Fruit fly (Drosophila melanogaster) Kc167 (cell line): ENCODE measurements around the gene Hexo2.

Experiments
- Myc ChIP-seq: fragments of >200 bp; optimal IDR thresholded peaks from 2 replicates; lab custom pipeline; 2017; ENCODE audit warnings: missing external identifiers
- Sin3A ChIP-seq: fragments of >200 bp; optimal IDR thresholded peaks from 2 replicates; lab custom pipeline; 2018; ENCODE audit warnings: missing external identifiers
- h ChIP-seq: fragments of >200 bp; optimal IDR thresholded peaks from 3 replicates; lab custom pipeline; 2018; ENCODE audit warnings: missing external identifiers
- insv ChIP-seq: fragments of >200 bp; optimal IDR thresholded peaks from 3 replicates; lab custom pipeline; 2018; ENCODE audit warnings: missing external identifiers
- psq ChIP-seq: fragments of >200 bp; optimal IDR thresholded peaks from 2 replicates; lab custom pipeline; 2017; ENCODE audit warnings: missing external identifiers
- ttk ChIP-seq: sonication (Bioruptor generic); optimal IDR thresholded peaks from 2 replicates; lab custom pipeline; 2017; ENCODE audit warnings: missing external identifiers

The Hexo2 gene

dm6 chrX:8714064-8715046 is 4.9 kb downstream of the Hexo2 start, which contains the start of the genes CG2004 and CG1785:
CG2004 (minus strand) TSS chrX:8714924.
CG1785 (plus strand) TSS chrX:8714936.
- no peak for TF ChIP-seq insv (lab: Kevin White, UChicago)
- no peak for TF ChIP-seq Sin3A (lab: Kevin White, UChicago)
- TF ChIP-seq psq (lab: Kevin White, UChicago), result no peak
- TF ChIP-seq Myc (lab: Kevin White, UChicago), result no peak
- no peak for TF ChIP-seq h (lab: Kevin White, UChicago)
- no peak for TF ChIP-seq ttk (lab: Kevin White, UChicago)

- TF ChIP-seq Sin3A (lab: Kevin White, UChicago) (no peak), insv (lab: Kevin White, UChicago) (no peak), Myc (lab: Kevin White, UChicago) (no peak), ttk (lab: Kevin White, UChicago) (no peak), h (lab: Kevin White, UChicago) (no peak), psq (lab: Kevin White, UChicago) (no peak)
Measured at dm6 chrX:8720213-8720612, 10.8 kb downstream of the Hexo2 start, which contains the start of gene CG1789. CG1789 (plus strand) TSS chrX:8720520.

dm6 chrX:8721501-8721900 is 12.0 kb downstream of the Hexo2 start:
- TF ChIP-seq Sin3A (lab: Kevin White, UChicago), result no peak
- no peak for TF ChIP-seq Myc (lab: Kevin White, UChicago)

- TF ChIP-seq insv (lab: Kevin White, UChicago) (no peak), Myc (lab: Kevin White, UChicago) (no peak), Sin3A (lab: Kevin White, UChicago) (no peak), psq (lab: Kevin White, UChicago) (no peak), ttk (lab: Kevin White, UChicago) (no peak), h (lab: Kevin White, UChicago) (no peak)
Measured at dm6 chrX:8723393-8723987, 14.0 kb downstream of the Hexo2 start.

DNA sequence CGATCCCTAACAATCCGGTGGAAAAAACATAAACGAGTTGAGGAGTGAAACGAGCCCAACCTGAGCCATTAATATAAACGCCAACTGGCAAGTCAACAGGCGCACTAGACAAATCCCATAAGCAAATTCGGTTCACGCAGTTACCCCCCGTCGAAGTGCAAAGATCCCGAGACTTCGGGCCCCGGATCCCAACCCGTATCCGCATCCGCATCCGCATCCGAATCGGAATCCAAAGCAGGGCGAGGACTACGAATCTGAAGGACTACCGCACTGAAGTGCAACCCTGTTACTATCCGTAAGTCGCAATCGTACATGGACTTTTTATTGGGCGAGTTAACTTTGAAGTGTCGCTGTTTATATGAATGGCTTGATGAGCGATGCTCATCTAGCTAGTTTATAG is 15.4 kb downstream of the Hexo2 start:
- TF ChIP-seq psq (lab: Kevin White, UChicago) (no peak), ttk (lab: Kevin White, UChicago) (no peak), h (lab: Kevin White, UChicago) (no peak), insv (lab: Kevin White, UChicago) (no peak), Myc (lab: Kevin White, UChicago) (no peak), Sin3A (lab: Kevin White, UChicago) (no peak)

- TF ChIP-seq psq (lab: Kevin White, UChicago), result no peak
- no peak for TF ChIP-seq Myc (lab: Kevin White, UChicago)
- TF ChIP-seq h (lab: Kevin White, UChicago), result no peak
- no peak for TF ChIP-seq insv (lab: Kevin White, UChicago)
- no peak for TF ChIP-seq ttk (lab: Kevin White, UChicago)
Measured at dm6 chrX:8725238-8725637, 15.8 kb downstream of the Hexo2 start.

DNA sequence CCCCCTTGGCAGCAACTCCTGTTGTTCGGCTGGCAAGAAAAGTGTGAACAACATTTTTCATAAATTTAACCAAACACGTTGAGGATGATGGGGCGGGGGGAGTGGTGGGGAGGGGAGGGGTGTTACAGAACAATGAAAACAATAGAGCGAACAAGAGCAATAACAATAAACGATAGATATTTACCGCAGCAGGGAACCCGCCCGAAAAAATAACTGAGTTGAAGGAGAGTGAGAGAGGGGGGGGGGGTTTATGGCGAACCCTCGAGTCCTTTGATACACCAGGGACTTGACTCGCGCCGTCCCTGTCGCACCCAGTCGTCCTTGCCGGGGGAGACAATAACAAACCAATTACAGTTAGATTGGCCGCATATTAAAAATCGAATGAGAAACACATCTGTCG is 17.4 kb downstream of the Hexo2 start:
- TF ChIP-seq h (lab: Kevin White, UChicago) (no peak), psq (lab: Kevin White, UChicago) (no peak), Sin3A (lab: Kevin White, UChicago) (no peak), ttk (lab: Kevin White, UChicago) (no peak), insv (lab: Kevin White, UChicago) (no peak), Myc (lab: Kevin White, UChicago) (no peak)

DNA sequence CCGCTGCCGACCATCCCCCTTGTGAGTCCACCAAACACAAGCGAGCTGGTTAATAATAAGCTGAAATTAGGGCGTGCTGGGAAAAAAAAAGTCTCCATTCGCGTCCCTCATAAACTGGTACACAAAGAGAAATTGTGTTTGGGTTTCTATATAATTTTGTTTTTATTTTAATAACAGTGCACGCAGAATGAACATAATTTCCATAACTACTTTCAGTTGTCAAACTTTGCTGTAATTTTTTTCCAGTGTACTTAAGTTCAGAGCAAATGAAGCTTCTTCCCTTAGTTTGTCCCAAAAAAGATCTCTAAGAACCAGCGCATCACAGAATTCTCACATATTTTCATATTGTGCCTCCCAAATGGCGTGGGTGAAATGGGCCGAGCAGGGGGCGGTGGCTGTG is 18.6 kb downstream of the Hexo2 start:
- TF ChIP-seq ttk (lab: Kevin White, UChicago) (no peak), h (lab: Kevin White, UChicago) (no peak), Myc (lab: Kevin White, UChicago) (no peak), Sin3A (lab: Kevin White, UChicago) (no peak), insv (lab: Kevin White, UChicago) (no peak), psq (lab: Kevin White, UChicago) (no peak)

DNA sequence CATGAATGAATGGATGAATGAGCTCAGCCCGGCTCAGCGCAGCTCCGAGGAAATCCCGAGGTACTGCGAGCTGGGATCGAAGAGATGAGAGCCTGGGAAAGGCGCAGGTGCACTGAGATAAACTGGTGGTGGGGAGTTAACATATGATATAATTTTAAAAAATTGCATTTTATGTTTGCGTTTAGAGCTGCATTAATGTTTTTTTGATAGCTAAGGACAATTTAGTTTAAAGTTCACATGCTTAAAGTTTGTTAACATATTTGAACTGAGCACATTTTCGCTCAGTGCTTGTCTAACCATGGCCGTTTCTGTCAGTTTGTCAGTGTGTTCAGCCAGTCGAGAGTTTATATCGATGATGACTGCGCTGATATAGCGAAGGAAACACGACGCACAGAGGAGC is 20.9 kb downstream of the Hexo2 start:
- TF ChIP-seq insv (lab: Kevin White, UChicago), result no peak
- TF ChIP-seq ttk (lab: Kevin White, UChicago), result no peak
- TF ChIP-seq Sin3A (lab: Kevin White, UChicago), result no peak
- TF ChIP-seq psq (lab: Kevin White, UChicago), result no peak
- TF ChIP-seq Myc (lab: Kevin White, UChicago), result no peak
- no peak for TF ChIP-seq h (lab: Kevin White, UChicago)

dm6 chrX:8731464-8731863 is 22.0 kb downstream of the Hexo2 start:
- TF ChIP-seq insv (lab: Kevin White, UChicago) (no peak), ttk (lab: Kevin White, UChicago) (no peak), Sin3A (lab: Kevin White, UChicago) (no peak), psq (lab: Kevin White, UChicago) (no peak), Myc (lab: Kevin White, UChicago) (no peak), h (lab: Kevin White, UChicago) (no peak)

- TF ChIP-seq Sin3A (lab: Kevin White, UChicago) (no peak), ttk (lab: Kevin White, UChicago) (no peak)
Measured at dm6 chrX:8732379-8732778, 22.9 kb downstream of the Hexo2 start.
